ENCODE assay signal across 6 worm cellular contexts in the genomic region with DNA sequence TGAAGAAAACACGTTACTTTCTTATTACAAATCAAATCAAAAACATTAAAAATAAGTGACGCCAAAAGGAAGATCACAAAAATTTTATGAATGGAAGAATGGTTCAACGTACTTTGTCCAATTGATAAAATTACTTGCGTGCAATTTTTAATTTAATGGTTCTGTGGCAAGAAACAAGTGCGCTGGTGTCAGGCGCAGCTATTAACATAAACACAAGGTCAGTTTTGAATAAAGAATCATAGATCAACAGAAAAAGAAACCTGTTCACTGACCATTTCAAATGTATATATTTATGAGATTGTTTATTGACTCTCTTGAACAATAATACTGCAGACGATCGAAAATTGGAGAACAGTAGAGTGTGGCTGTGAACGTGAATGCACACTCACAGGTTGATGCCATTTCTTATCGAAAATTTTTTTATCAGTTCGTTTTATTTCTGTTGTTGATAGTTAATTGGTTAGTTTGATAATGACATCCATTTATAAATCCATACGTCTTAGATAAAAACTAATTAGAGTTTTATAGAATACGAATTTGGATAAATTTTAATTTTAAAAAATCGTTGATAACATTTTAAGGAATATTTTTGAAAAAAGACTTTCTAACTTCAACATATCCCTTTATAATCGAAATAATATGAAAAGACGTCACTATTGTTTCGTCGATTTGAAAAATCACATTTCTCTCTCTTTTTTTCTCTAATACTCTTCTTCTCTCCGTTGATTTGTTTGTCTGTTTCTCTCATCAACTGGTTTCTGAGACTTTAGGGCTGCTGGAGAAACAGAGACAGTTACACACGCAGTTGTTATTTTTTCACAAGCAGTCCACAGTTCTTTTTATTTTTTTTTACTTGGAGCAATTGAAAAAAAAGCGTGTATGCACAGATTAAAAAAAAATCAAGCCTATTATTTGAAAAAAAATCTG.
TF ChIP-seq lines count a peak whose summit lies in the region.

TSS of gene amx-3 (minus strand) at position 548 of the 927 bp plus-strand sequence.

TF ChIP-seq in whole organism, L1 larva, 84 proteins besides CTCF, POLR2A, EP300 and RAD21 (continues in another document):
- TF ChIP-seq nhr-85 (tag; lab: Kevin White, UChicago) (peak; percentile 77), lin-39 (tag; optimal IDR thresholded peaks at IDR 0.05; lab: Kevin White, UChicago) (peak; percentile 13), ceh-90 (tag; optimal IDR thresholded peaks at IDR 0.05; lab: Kevin White, UChicago) (no peak), mep-1 (tag; optimal IDR thresholded peaks at IDR 0.05; lab: Kevin White, UChicago) (peak; percentile 52), swsn-7 (tag; optimal IDR thresholded peaks at IDR 0.05; lab: Kevin White, UChicago) (no peak), nhr-71 (tag; optimal IDR thresholded peaks at IDR 0.05; lab: Kevin White, UChicago) (peak; percentile 8), elt-3 (tag; optimal IDR thresholded peaks at IDR 0.05; lab: Kevin White, UChicago) (peak in 1 of 6 experiments; percentile 29), rnt-1 (tag; optimal IDR thresholded peaks at IDR 0.05; lab: Kevin White, UChicago) (peak; percentile 45), nhr-20 (tag; optimal IDR thresholded peaks at IDR 0.05; lab: Kevin White, UChicago) (peak; percentile 36), lin-35 (GFP tag; optimal IDR thresholded peaks at IDR 0.05; lab: Kevin White, UChicago) (peak in 1 of 2 experiments; percentile 32), mdl-1 (tag; optimal IDR thresholded peaks at IDR 0.05; lab: Kevin White, UChicago) (no peak), snu-23 (GFP tag; optimal IDR thresholded peaks at IDR 0.05; lab: Kevin White, UChicago) (peak; percentile 58), nhr-77 (tag; optimal IDR thresholded peaks at IDR 0.05; lab: Kevin White, UChicago) (no peak)

TF ChIP-seq in whole organism, L2 larva, 48 proteins besides CTCF, POLR2A, EP300 and RAD21 (continues in another document):
- TF ChIP-seq unc-55 (GFP tag; optimal IDR thresholded peaks at IDR 0.05; lab: Kevin White, UChicago) (no peak), lin-13 (GFP tag; optimal IDR thresholded peaks at IDR 0.05; lab: Kevin White, UChicago) (no peak), ceh-16 (tag; optimal IDR thresholded peaks at IDR 0.05; lab: Kevin White, UChicago) (no peak), lin-39 (tag; optimal IDR thresholded peaks at IDR 0.05; lab: Kevin White, UChicago) (no peak), skn-1 (tag; optimal IDR thresholded peaks at IDR 0.05; lab: Kevin White, UChicago) (no peak), nhr-25 (tag; optimal IDR thresholded peaks at IDR 0.05; lab: Kevin White, UChicago) (peak; percentile 63), unc-62 (GFP tag; optimal IDR thresholded peaks at IDR 0.05; lab: Kevin White, UChicago) (no peak), nhr-10 (tag; optimal IDR thresholded peaks at IDR 0.05; lab: Kevin White, UChicago) (no peak), sma-9 (GFP tag; optimal IDR thresholded peaks at IDR 0.05; lab: Kevin White, UChicago) (peak; percentile 12), sma-9 (tag; optimal IDR thresholded peaks at IDR 0.05; lab: Kevin White, UChicago) (no peak), mbf-1 (tag; optimal IDR thresholded peaks at IDR 0.05; lab: Kevin White, UChicago) (no peak), ZK546.5 (tag; optimal IDR thresholded peaks at IDR 0.05; lab: Kevin White, UChicago) (no peak), C34F6.9 (tag; optimal IDR thresholded peaks at IDR 0.05; lab: Kevin White, UChicago) (peak; percentile 32), egl-27 (tag; optimal IDR thresholded peaks at IDR 0.05; lab: Kevin White, UChicago) (no peak)

TF ChIP-seq in whole organism, L3 larva, 47 proteins besides CTCF, POLR2A, EP300 and RAD21 (continues in another document):
- TF ChIP-seq ceh-16 (tag; optimal IDR thresholded peaks at IDR 0.05; lab: Kevin White, UChicago): no peak
- peak; percentile 48 for TF ChIP-seq nhr-23 (tag; optimal IDR thresholded peaks at IDR 0.05; lab: Kevin White, UChicago)
- no peak for TF ChIP-seq elt-1 (tag; optimal IDR thresholded peaks at IDR 0.05; lab: Kevin White, UChicago)
- TF ChIP-seq unc-39 (tag; optimal IDR thresholded peaks at IDR 0.05; lab: Kevin White, UChicago): no peak
- TF ChIP-seq pqm-1 (tag; optimal IDR thresholded peaks at IDR 0.05; lab: Kevin White, UChicago): peak; percentile 58
- TF ChIP-seq pha-4 (tag; optimal IDR thresholded peaks at IDR 0.05; lab: Kevin White, UChicago): peak; percentile 38
- TF ChIP-seq elt-2 (tag; optimal IDR thresholded peaks at IDR 0.05; lab: Kevin White, UChicago): peak; percentile 89
- TF ChIP-seq nfya-1 (tag; optimal IDR thresholded peaks at IDR 0.05; lab: Kevin White, UChicago; ENCODE audit: insufficient read depth): peak; percentile 25
- TF ChIP-seq nhr-25 (tag; optimal IDR thresholded peaks at IDR 0.05; lab: Kevin White, UChicago): peak; percentile 27
- no peak for TF ChIP-seq aly-2 (tag; optimal IDR thresholded peaks at IDR 0.05; lab: Kevin White, UChicago)
- no peak for TF ChIP-seq eor-1 (tag; optimal IDR thresholded peaks at IDR 0.05; lab: Kevin White, UChicago)
- no peak for TF ChIP-seq nhr-28 (tag; optimal IDR thresholded peaks at IDR 0.05; lab: Kevin White, UChicago)
- TF ChIP-seq fos-1 (tag; optimal IDR thresholded peaks at IDR 0.05; lab: Kevin White, UChicago): no peak
- TF ChIP-seq ZK546.5 (tag; optimal IDR thresholded peaks at IDR 0.05; lab: Kevin White, UChicago): no peak

TF ChIP-seq in whole organism, L4 larva, 104 proteins besides CTCF, POLR2A, EP300 and RAD21 (continues in another document):
- peak in 1 of 2 experiments; percentile 16 for TF ChIP-seq mdl-1 (tag; optimal IDR thresholded peaks at IDR 0.05; lab: Kevin White, UChicago)
- peak; percentile 31 for TF ChIP-seq hlh-30 (tag; optimal IDR thresholded peaks at IDR 0.05; lab: Kevin White, UChicago; ENCODE audit: insufficient read depth)
- no peak for TF ChIP-seq fos-1 (tag; optimal IDR thresholded peaks at IDR 0.05; lab: Kevin White, UChicago)
- no peak for TF ChIP-seq dmd-8 (GFP tag; IDR thresholded peaks at IDR 0.05; lab: Robert Waterston, UW)
- no peak for TF ChIP-seq F49E8.2 (tag; optimal IDR thresholded peaks at IDR 0.05; lab: Kevin White, UChicago; ENCODE audit: borderline replicate concordance)
- peak; percentile 56 for TF ChIP-seq dve-1 (tag; optimal IDR thresholded peaks at IDR 0.05; lab: Kevin White, UChicago; ENCODE audit: insufficient read depth)
- no peak for TF ChIP-seq hmg-1.1 (GFP tag; IDR thresholded peaks at IDR 0.05; lab: Robert Waterston, UW)
- TF ChIP-seq daf-8 (GFP tag; IDR thresholded peaks at IDR 0.05; lab: Robert Waterston, UW): no peak
- no peak for TF ChIP-seq daf-19 (GFP tag; conservative IDR thresholded peaks at IDR 0.05; lab: Robert Waterston, UW)
- TF ChIP-seq nhr-76 (tag; optimal IDR thresholded peaks at IDR 0.05; lab: Kevin White, UChicago): no peak
- no peak for TF ChIP-seq zag-1 (tag; optimal IDR thresholded peaks at IDR 0.05; lab: Kevin White, UChicago)
- peak in 1 of 2 experiments; percentile 16 for TF ChIP-seq daf-16 (GFP tag; optimal IDR thresholded peaks at IDR 0.05; lab: Kevin White, UChicago)
- peak; percentile 94 for TF ChIP-seq daf-16 (tag; optimal IDR thresholded peaks at IDR 0.05; lab: Kevin White, UChicago)
- no peak for TF ChIP-seq ztf-7 (tag; optimal IDR thresholded peaks at IDR 0.05; lab: Kevin White, UChicago)

TF ChIP-seq in whole organism, late embryonic, 69 proteins besides CTCF, POLR2A, EP300 and RAD21:
- no peak for TF ChIP-seq sox-4 (tag; optimal IDR thresholded peaks at IDR 0.05; lab: Kevin White, UChicago)
- peak; percentile 55 for TF ChIP-seq unc-55 (GFP tag; optimal IDR thresholded peaks at IDR 0.05; lab: Kevin White, UChicago)
- no peak for TF ChIP-seq dmd-4 (tag; optimal IDR thresholded peaks at IDR 0.05; lab: Kevin White, UChicago; ENCODE audit: borderline replicate concordance)
- TF ChIP-seq che-1 (tag; optimal IDR thresholded peaks at IDR 0.05; lab: Kevin White, UChicago): no peak
- no peak for TF ChIP-seq rnt-1 (tag; optimal IDR thresholded peaks at IDR 0.05; lab: Kevin White, UChicago)
- TF ChIP-seq C08G9.2 (tag; optimal IDR thresholded peaks at IDR 0.05; lab: Kevin White, UChicago): no peak
- peak; percentile 84 for TF ChIP-seq elt-2 (tag; optimal IDR thresholded peaks at IDR 0.05; lab: Kevin White, UChicago)
- TF ChIP-seq madf-2 (tag; optimal IDR thresholded peaks at IDR 0.05; lab: Kevin White, UChicago): no peak

TF ChIP-seq in whole organism, young adult, 124 proteins besides CTCF, POLR2A, EP300 and RAD21:
- TF ChIP-seq K11D2.4 (GFP tag; IDR thresholded peaks at IDR 0.05; lab: Robert Waterston, UW) (no peak), nhr-80 (tag; optimal IDR thresholded peaks at IDR 0.05; lab: Kevin White, UChicago) (peak; percentile 60), F37B4.10 (GFP tag; IDR thresholded peaks at IDR 0.05; lab: Robert Waterston, UW) (no peak), pha-4 (tag; optimal IDR thresholded peaks at IDR 0.05; lab: Kevin White, UChicago) (no peak), B0019.2 (GFP tag; conservative IDR thresholded peaks at IDR 0.05; lab: Robert Waterston, UW) (no peak), ceh-58 (GFP tag; IDR thresholded peaks at IDR 0.05; lab: Robert Waterston, UW) (no peak), C06A6.2 (GFP tag; conservative IDR thresholded peaks at IDR 0.05; lab: Robert Waterston, UW) (no peak), hmg-1.2 (GFP tag; IDR thresholded peaks at IDR 0.05; lab: Robert Waterston, UW) (peak; percentile 53; the same call in 1 of the 2 replicates), unc-130 (GFP tag; optimal IDR thresholded peaks at IDR 0.05; lab: Kevin White, UChicago) (no peak), ceh-27 (GFP tag; optimal IDR thresholded peaks at IDR 0.05; lab: Kevin White, UChicago) (no peak)
